Worm (Caenorhabditis elegans): ENCODE results near the gene acr-2.
A peak's percentile ranks its signal among the peaks of the same experiment; 100 is the strongest.

Gene acr-2

DNA sequence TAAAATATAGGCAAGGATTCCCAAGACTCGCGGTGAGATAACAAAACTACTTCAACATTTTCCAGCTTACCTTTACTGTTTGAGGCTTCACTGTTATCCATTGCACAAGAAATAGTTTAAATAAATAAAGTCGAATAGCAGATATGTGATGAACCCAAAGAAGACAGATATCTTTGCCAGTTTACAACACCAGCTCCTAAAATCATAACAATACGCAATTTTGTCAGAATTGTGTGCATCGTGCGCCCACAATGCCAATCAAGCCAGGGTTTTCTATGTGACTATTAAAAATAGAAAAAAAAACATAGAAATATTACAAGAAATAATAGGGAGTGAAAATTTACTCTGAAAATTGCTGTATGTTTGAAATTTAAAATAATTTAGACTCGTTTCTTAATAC, 19.7 kb upstream of the acr-2 start, which contains the start of gene F38B6.8:
Gene F38B6.8, minus strand, starts transcription at position 101 of the 400 bp plus-strand sequence.
- no peak for TF ChIP-seq mls-2 (tag; optimal IDR thresholded peaks at IDR 0.05)
- TF ChIP-seq ztf-11 (tag; optimal IDR thresholded peaks at IDR 0.05) = no peak
- TF ChIP-seq sem-2 (GFP tag; optimal IDR thresholded peaks at IDR 0.05) = no peak
- no peak for TF ChIP-seq nhr-28 (tag; optimal IDR thresholded peaks at IDR 0.05)
- no peak for TF ChIP-seq nhr-237 (tag; optimal IDR thresholded peaks at IDR 0.05)
- no peak for TF ChIP-seq pha-4 (tag; optimal IDR thresholded peaks at IDR 0.05)
- no peak for TF ChIP-seq M03D4.4 (tag; optimal IDR thresholded peaks at IDR 0.05)
- no peak for TF ChIP-seq snpc-4 (tag; optimal IDR thresholded peaks at IDR 0.05)
- TF ChIP-seq tbx-8 (GFP tag; optimal IDR thresholded peaks at IDR 0.05) = no peak
- no peak for TF ChIP-seq hlh-1 (tag; optimal IDR thresholded peaks at IDR 0.05)
- TF ChIP-seq nhr-12 (tag; optimal IDR thresholded peaks at IDR 0.05) = no peak
- no peak for TF ChIP-seq mab-5 (tag; optimal IDR thresholded peaks at IDR 0.05)
- no peak for TF ChIP-seq lin-13 (tag; optimal IDR thresholded peaks at IDR 0.05)

DNA sequence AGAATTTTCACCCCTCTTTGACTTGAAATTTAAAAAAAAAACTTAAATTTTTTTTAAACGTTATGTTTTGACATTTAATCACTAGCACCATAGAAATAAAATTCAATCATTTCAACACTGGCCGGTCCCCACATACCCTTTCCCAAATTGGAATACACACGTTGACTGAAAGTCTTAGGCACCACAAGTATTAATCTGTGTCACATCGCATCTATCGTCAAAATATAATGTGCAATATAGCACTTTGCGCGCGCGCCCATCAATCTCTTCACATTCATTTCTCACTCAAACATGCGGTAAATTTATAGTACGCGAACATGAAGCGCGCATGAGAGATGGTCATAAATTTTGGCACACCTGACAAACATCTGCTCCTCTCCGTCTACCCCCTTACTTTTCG, 15.0 kb upstream of the acr-2 start:
- TF ChIP-seq hlh-1 (tag; optimal IDR thresholded peaks at IDR 0.05) = no peak
- TF ChIP-seq unc-62 (GFP tag; optimal IDR thresholded peaks at IDR 0.05) = peak; percentile 6

DNA sequence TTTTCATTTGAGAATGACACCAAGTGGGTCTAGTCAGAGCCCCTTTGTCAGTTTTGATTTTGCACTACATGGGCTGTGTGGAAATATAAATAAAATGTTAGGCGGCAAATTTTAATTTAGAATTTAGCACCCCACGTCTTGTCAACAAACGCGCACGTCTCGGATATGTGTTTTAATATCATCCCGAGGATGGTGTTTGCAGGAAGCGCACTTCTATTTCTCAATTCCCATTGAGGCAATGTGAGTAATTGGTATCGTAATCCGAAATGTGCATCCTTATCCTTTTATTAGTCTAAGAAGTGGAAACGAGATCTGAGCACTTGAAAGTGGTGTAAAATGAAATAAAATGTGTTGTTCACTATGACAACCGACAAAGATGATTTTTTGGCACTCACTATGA, 14.6 kb upstream of the acr-2 start:
- TF ChIP-seq tbx-8 (GFP tag; optimal IDR thresholded peaks at IDR 0.05) (no peak), ces-1 (GFP tag; optimal IDR thresholded peaks at IDR 0.05) (peak; percentile 37)

DNA sequence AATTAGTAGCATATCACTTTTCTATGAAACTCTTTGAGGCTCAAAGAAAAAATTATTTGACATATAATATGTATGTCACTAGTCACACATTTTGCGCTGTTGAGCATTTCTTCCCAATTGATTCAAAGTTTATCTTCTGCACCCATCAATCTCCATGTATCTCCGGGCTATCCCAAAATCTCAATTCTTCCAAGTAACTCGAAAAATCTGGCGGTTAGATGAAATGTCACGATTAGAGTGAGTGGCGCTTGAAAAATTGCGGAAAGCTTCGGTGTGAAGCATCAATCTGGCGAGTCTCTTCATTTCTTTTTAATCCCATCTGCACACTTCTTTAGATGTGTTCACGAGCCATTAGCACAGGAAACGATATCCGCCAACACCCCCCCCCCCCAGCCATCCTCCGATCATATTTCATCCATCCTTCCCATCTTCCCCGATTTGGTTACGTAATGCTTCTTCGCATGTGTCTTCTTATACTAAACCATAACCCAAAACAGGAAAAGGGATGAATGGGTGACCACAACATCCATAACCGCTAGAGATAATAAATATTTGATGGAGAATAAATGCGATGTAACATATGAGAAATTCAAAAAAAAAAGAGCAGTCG, 13.3 kb upstream of the acr-2 start:
- TF ChIP-seq bed-3 (GFP tag; optimal IDR thresholded peaks at IDR 0.05) = no peak
- peak; percentile 56 for TF ChIP-seq zip-8 (tag; optimal IDR thresholded peaks at IDR 0.05)
- TF ChIP-seq hlh-1 (tag; optimal IDR thresholded peaks at IDR 0.05) = no peak
- TF ChIP-seq lsy-2 (tag; optimal IDR thresholded peaks at IDR 0.05) = no peak
- peak; percentile 34 for TF ChIP-seq mls-2 (tag; optimal IDR thresholded peaks at IDR 0.05)
- peak; percentile 17 for TF ChIP-seq lin-32 (GFP tag; optimal IDR thresholded peaks at IDR 0.05)
- no peak for TF ChIP-seq ceh-39 (tag; optimal IDR thresholded peaks at IDR 0.05)

DNA sequence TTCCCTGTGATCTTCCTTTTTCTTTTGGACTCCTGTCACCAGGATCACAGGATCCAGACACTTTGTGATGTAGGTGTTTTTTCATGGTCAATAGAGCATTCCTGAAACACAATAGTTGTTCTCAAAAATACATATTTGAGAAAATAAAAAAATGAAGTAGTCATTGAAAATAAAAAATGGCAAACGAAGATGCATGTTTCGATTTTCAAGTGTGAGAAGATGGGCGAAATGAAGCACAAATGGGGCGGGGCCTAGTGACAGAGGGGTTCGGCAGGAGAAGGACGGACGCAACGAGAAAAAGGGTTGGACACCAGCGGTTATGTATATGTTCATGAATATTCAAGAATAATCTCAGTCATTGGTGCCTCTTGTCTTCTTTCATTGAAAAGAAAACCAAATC, 12.4 kb upstream of the acr-2 start, which contains the start of gene F38B6.6:
Gene F38B6.6, minus strand, starts transcription at position 101 of the 400 bp plus-strand sequence.
- no peak for TF ChIP-seq flh-1 (GFP tag; optimal IDR thresholded peaks at IDR 0.05)
- no peak for TF ChIP-seq unc-120 (tag; optimal IDR thresholded peaks at IDR 0.05; ENCODE audit: poor library complexity, severe bottlenecking)
- TF ChIP-seq mab-5 (tag; optimal IDR thresholded peaks at IDR 0.05) = no peak
- no peak for TF ChIP-seq cnd-1 (tag; optimal IDR thresholded peaks at IDR 0.05)
- no peak for TF ChIP-seq unc-39 (tag; optimal IDR thresholded peaks at IDR 0.05)
- no peak for TF ChIP-seq nhr-237 (tag; optimal IDR thresholded peaks at IDR 0.05)
- TF ChIP-seq snpc-4 (tag; optimal IDR thresholded peaks at IDR 0.05) = no peak
- no peak for TF ChIP-seq ztf-11 (tag; optimal IDR thresholded peaks at IDR 0.05)
- TF ChIP-seq bed-3 (GFP tag; optimal IDR thresholded peaks at IDR 0.05) = no peak
- no peak for TF ChIP-seq unc-62 (GFP tag; optimal IDR thresholded peaks at IDR 0.05)

DNA sequence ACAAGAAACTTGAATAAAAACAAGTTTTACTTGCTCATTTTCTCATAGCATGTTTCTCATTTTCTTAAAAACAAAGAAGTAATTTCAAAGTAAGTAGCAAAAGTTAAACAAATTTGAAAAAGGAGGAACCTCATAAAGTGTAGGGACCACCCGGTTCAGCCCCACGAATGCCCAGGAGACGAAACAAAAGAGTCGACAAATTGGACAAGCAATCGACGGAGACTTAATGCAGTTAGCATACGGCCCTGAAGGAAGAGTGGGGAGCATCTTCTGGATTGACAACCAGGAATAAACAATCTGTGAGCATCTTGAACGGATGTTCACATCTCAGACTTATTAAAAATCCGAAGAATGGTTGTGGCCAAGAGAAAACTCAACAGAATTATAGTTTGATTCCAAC, 10.7 kb upstream of the acr-2 start:
- TF ChIP-seq ces-1 (GFP tag; optimal IDR thresholded peaks at IDR 0.05) = peak; percentile 93
- TF ChIP-seq nhr-76 (tag; optimal IDR thresholded peaks at IDR 0.05) = no peak

DNA sequence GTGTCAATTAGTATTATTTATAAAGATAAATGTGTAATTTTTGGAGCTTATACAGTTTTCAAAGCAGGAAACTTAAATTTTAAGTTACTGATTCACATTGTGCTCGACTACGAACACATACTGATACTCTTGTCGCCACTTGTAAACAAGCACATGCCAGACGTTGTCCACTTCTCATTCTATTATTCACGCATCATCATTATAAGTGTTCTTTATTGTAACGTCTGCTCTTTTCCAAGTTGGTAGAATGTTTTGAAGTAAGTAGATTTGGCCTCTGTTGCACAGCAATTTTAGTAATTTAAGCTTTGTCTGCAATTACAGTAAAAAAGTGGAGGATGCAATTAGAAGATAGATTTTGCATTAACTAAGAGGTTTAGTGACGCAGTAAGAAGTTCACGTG, 9.5 kb upstream of the acr-2 start:
- TF ChIP-seq ces-1 (GFP tag; optimal IDR thresholded peaks at IDR 0.05) = peak; percentile 58
- no peak for TF ChIP-seq mep-1 (tag; optimal IDR thresholded peaks at IDR 0.05)

DNA sequence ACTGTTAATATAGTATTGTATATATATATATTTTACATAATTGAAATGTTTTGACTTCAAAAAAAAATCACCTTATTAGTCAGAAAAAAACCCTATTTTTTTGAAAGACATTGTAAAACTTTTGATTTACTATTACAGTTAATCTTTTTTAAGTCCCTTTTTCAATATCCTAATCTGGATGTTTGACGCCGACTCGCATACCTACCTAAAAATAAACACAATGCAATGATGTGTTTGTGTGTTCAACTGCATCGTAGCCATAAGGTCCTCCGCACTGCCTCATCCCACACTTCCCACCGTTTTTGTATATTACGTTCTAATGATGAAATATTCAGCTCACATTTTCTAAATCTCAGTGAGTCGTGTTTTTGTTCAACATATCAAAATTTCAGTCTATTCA, 9.0 kb upstream of the acr-2 start, which contains the start of gene F38B6.3:
Gene F38B6.3, plus strand, starts transcription at position 301 of the 400 bp plus-strand sequence.
- no peak for TF ChIP-seq ztf-11 (tag; optimal IDR thresholded peaks at IDR 0.05)
- TF ChIP-seq ceh-43 (GFP tag; optimal IDR thresholded peaks at IDR 0.05) = no peak
- TF ChIP-seq ham-2 (GFP tag; optimal IDR thresholded peaks at IDR 0.05) = no peak
- no peak for TF ChIP-seq cnd-1 (tag; optimal IDR thresholded peaks at IDR 0.05)
- TF ChIP-seq bed-3 (GFP tag; optimal IDR thresholded peaks at IDR 0.05) = no peak
- no peak for TF ChIP-seq ces-1 (GFP tag; optimal IDR thresholded peaks at IDR 0.05)
- TF ChIP-seq tbx-8 (GFP tag; optimal IDR thresholded peaks at IDR 0.05) = no peak
- TF ChIP-seq lsy-2 (tag; optimal IDR thresholded peaks at IDR 0.05) = no peak
- no peak for TF ChIP-seq elt-3 (tag; optimal IDR thresholded peaks at IDR 0.05)
- TF ChIP-seq nhr-2 (tag; optimal IDR thresholded peaks at IDR 0.05) = no peak
- no peak for TF ChIP-seq unc-62 (GFP tag; optimal IDR thresholded peaks at IDR 0.05)
- no peak for TF ChIP-seq pha-4 (tag; optimal IDR thresholded peaks at IDR 0.05)
- no peak for TF ChIP-seq blmp-1 (tag; optimal IDR thresholded peaks at IDR 0.05)
- no peak for TF ChIP-seq M03D4.4 (tag; optimal IDR thresholded peaks at IDR 0.05)
- no peak for TF ChIP-seq nhr-237 (tag; optimal IDR thresholded peaks at IDR 0.05)
- TF ChIP-seq hlh-1 (tag; optimal IDR thresholded peaks at IDR 0.05) = no peak
- no peak for TF ChIP-seq zip-8 (tag; optimal IDR thresholded peaks at IDR 0.05)
- no peak for TF ChIP-seq sem-2 (GFP tag; optimal IDR thresholded peaks at IDR 0.05)
- TF ChIP-seq snpc-4 (tag; optimal IDR thresholded peaks at IDR 0.05) = no peak
